Fruit fly (Drosophila melanogaster): ENCODE measurements around the gene CanB.

CanB gene

dm6 chrX:5332259-5332862 is at the start of gene CanB:
TSS of gene CanB (plus strand) at chrX:5332499.
- no peak for TF ChIP-seq pan (optimal IDR thresholded peaks at IDR 0.05)
- no peak for TF ChIP-seq CG8478 (optimal IDR thresholded peaks at IDR 0.05)

dm6 chrX:5285835-5286234 is 46.5 kb upstream of the CanB start:
- TF ChIP-seq EcR (GFP tag; optimal IDR thresholded peaks at IDR 0.05) (no peak), usp (GFP tag; optimal IDR thresholded peaks at IDR 0.05) (no peak), pan (optimal IDR thresholded peaks at IDR 0.05) (no peak), Dll (optimal IDR thresholded peaks at IDR 0.05) (no peak), CG8478 (optimal IDR thresholded peaks at IDR 0.05) (no peak), psq (optimal IDR thresholded peaks at IDR 0.05) (no peak)

- no peak for TF ChIP-seq Dll (optimal IDR thresholded peaks at IDR 0.05)
Measured at dm6 chrX:5286513-5286912, 45.8 kb upstream of the CanB start.

dm6 chrX:5289692-5290091 is 42.6 kb upstream of the CanB start:
- TF ChIP-seq usp (GFP tag; optimal IDR thresholded peaks at IDR 0.05) = no peak
- no peak for TF ChIP-seq EcR (GFP tag; optimal IDR thresholded peaks at IDR 0.05)
- no peak for TF ChIP-seq Dll (optimal IDR thresholded peaks at IDR 0.05)
- TF ChIP-seq CG8478 (optimal IDR thresholded peaks at IDR 0.05) = no peak
- no peak for TF ChIP-seq psq (optimal IDR thresholded peaks at IDR 0.05)
- TF ChIP-seq pan (optimal IDR thresholded peaks at IDR 0.05) = no peak

- TF ChIP-seq EcR (GFP tag; optimal IDR thresholded peaks at IDR 0.05) (no peak), CG8478 (optimal IDR thresholded peaks at IDR 0.05) (no peak), psq (optimal IDR thresholded peaks at IDR 0.05) (no peak), Dll (optimal IDR thresholded peaks at IDR 0.05) (no peak), usp (GFP tag; optimal IDR thresholded peaks at IDR 0.05) (no peak), pan (optimal IDR thresholded peaks at IDR 0.05) (no peak)
Measured at dm6 chrX:5293141-5293540, 39.2 kb upstream of the CanB start.

dm6 chrX:5295766-5296165 is 36.5 kb upstream of the CanB start, which contains the start of gene CG42749:
TSS of gene CG42749 (plus strand) at chrX:5296066.
- TF ChIP-seq EcR (GFP tag; optimal IDR thresholded peaks at IDR 0.05) (no peak), psq (optimal IDR thresholded peaks at IDR 0.05) (no peak), CG8478 (optimal IDR thresholded peaks at IDR 0.05) (no peak), Dll (optimal IDR thresholded peaks at IDR 0.05) (no peak), pan (optimal IDR thresholded peaks at IDR 0.05) (no peak), usp (GFP tag; optimal IDR thresholded peaks at IDR 0.05) (no peak)

dm6 chrX:5299957-5300356 is 32.3 kb upstream of the CanB start:
- TF ChIP-seq usp (GFP tag; optimal IDR thresholded peaks at IDR 0.05) (no peak), Dll (optimal IDR thresholded peaks at IDR 0.05) (no peak)

dm6 chrX:5300623-5301283 is 31.5 kb upstream of the CanB start:
- no peak for TF ChIP-seq Dll (optimal IDR thresholded peaks at IDR 0.05)
- TF ChIP-seq usp (GFP tag; optimal IDR thresholded peaks at IDR 0.05) = no peak
- no peak for TF ChIP-seq psq (optimal IDR thresholded peaks at IDR 0.05)
- TF ChIP-seq pan (optimal IDR thresholded peaks at IDR 0.05) = no peak
- no peak for TF ChIP-seq CG8478 (optimal IDR thresholded peaks at IDR 0.05)
- no peak for TF ChIP-seq EcR (GFP tag; optimal IDR thresholded peaks at IDR 0.05)

- TF ChIP-seq EcR (GFP tag; optimal IDR thresholded peaks at IDR 0.05) = no peak
- TF ChIP-seq usp (GFP tag; optimal IDR thresholded peaks at IDR 0.05) = no peak
- no peak for TF ChIP-seq pan (optimal IDR thresholded peaks at IDR 0.05)
- TF ChIP-seq psq (optimal IDR thresholded peaks at IDR 0.05) = no peak
- TF ChIP-seq Dll (optimal IDR thresholded peaks at IDR 0.05) = no peak
- TF ChIP-seq CG8478 (optimal IDR thresholded peaks at IDR 0.05) = no peak
Measured at dm6 chrX:5305591-5305990, 26.7 kb upstream of the CanB start, which contains the start of gene CG3323. TSS of gene CG3323 (minus strand) at chrX:5305691.

dm6 chrX:5307317-5307716 is 25.0 kb upstream of the CanB start, which contains the start of gene CG17764:
TSS of gene CG17764 (minus strand) at chrX:5307417.
- TF ChIP-seq pan (optimal IDR thresholded peaks at IDR 0.05) = no peak
- no peak for TF ChIP-seq CG8478 (optimal IDR thresholded peaks at IDR 0.05)
- no peak for TF ChIP-seq Dll (optimal IDR thresholded peaks at IDR 0.05)
- TF ChIP-seq EcR (GFP tag; optimal IDR thresholded peaks at IDR 0.05) = no peak
- no peak for TF ChIP-seq usp (GFP tag; optimal IDR thresholded peaks at IDR 0.05)
- TF ChIP-seq psq (optimal IDR thresholded peaks at IDR 0.05) = no peak

dm6 chrX:5308963-5309362 is 23.3 kb upstream of the CanB start, which contains the start of the genes Cdk7 and snf:
TSS of gene Cdk7 (minus strand) at chrX:5308983.
TSS of gene snf (plus strand) at chrX:5309242.
- TF ChIP-seq EcR (GFP tag; optimal IDR thresholded peaks at IDR 0.05) (no peak), CG8478 (optimal IDR thresholded peaks at IDR 0.05) (no peak), psq (optimal IDR thresholded peaks at IDR 0.05) (no peak), Dll (optimal IDR thresholded peaks at IDR 0.05) (no peak), usp (GFP tag; optimal IDR thresholded peaks at IDR 0.05) (no peak), pan (optimal IDR thresholded peaks at IDR 0.05) (no peak)

- TF ChIP-seq psq (optimal IDR thresholded peaks at IDR 0.05) (no peak), Dll (optimal IDR thresholded peaks at IDR 0.05) (no peak), CG8478 (optimal IDR thresholded peaks at IDR 0.05) (no peak), EcR (GFP tag; optimal IDR thresholded peaks at IDR 0.05) (no peak), usp (GFP tag; optimal IDR thresholded peaks at IDR 0.05) (no peak), pan (optimal IDR thresholded peaks at IDR 0.05) (no peak)
Measured at dm6 chrX:5311838-5312339, 20.4 kb upstream of the CanB start, which contains the start of the genes TrxT and dhd. TSS of gene TrxT (minus strand) at chrX:5311888. TSS of gene dhd (plus strand) at chrX:5312171.

Data from whole organism.